Worm (Caenorhabditis elegans): Measurements from ENCODE around the gene tftc-1.

ce11 chrIV:2399420-2399819 lies 50.3 kb downstream of the tftc-1 start, which contains the start of gene Y38F2AR.10:
- TF ChIP-seq flt-1 (GFP tag; IDR thresholded peaks at IDR 0.05) (no peak), klf-2 (GFP tag; conservative IDR thresholded peaks at IDR 0.05) (no peak), ref-1 (GFP tag; conservative IDR thresholded peaks at IDR 0.05) (no peak), T22C8.4 (GFP tag; IDR thresholded peaks at IDR 0.05) (peak; percentile 46)

All from whole organism, midembryonic.